Worm (Caenorhabditis elegans) whole organism, mixed stage, embryonic: ENCODE data around the gene T16G1.2.

Experiments
- ceh-43 ChIP-seq: fragments of 200-800 bp; sonication (Bioruptor generic); optimal IDR thresholded peaks from 2 replicates; lab custom pipeline; 2018; ENCODE audit warnings: mild to moderate bottlenecking, missing genetic modification characterization, moderate library complexity, missing compliant biosample characterization
- ceh-83 ChIP-seq: fragments of 200-800 bp; sonication (Bioruptor generic); optimal IDR thresholded peaks from 2 replicates; lab custom pipeline; 2018; ENCODE audit warnings: mild to moderate bottlenecking, missing genetic modification characterization, missing compliant biosample characterization
- nhr-12 ChIP-seq: fragments of 150-350 bp; optimal IDR thresholded peaks from 2 replicates; lab custom pipeline; 2014; ENCODE audit warnings: missing biosample characterization, missing genetic modification characterization
- sem-2 ChIP-seq: fragments of 200-800 bp; sonication (Bioruptor generic); optimal IDR thresholded peaks from 2 replicates; lab custom pipeline; 2018; ENCODE audit warnings: mild to moderate bottlenecking, missing genetic modification characterization, missing compliant biosample characterization
- unc-62 ChIP-seq: fragments of 150-350 bp; optimal IDR thresholded peaks from 2 replicates; lab custom pipeline; 2014; ENCODE audit warnings: missing biosample characterization, missing genetic modification reagents, missing genetic modification characterization
- ztf-11 ChIP-seq: fragments of 150-350 bp; optimal IDR thresholded peaks from 2 replicates; lab custom pipeline; 2014; ENCODE audit warnings: missing biosample characterization, missing genetic modification characterization

DNA sequence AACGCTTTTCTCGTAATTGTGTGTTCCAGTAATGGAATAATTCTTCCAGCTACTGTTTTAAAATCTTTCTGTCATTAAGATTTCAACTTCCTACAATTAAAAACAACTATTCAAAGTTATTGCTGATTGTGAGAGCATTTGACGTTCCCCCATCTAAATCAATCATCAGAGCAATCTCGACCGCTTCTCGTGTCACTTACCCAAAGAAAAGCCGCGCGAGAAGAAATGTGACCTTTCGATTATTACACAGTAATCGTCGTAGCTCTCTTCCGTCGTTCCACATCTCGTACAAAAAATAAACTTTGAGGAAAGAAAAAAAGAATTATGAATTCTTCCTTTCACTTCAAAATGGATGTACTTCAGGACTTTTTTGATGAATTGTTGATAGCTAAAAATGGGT, 21.8 kb upstream of the T16G1.2 start:
- TF ChIP-seq unc-62 (GFP tag; lab: Kevin White, UChicago) (peak; percentile 79), sem-2 (GFP tag; lab: Kevin White, UChicago) (no peak), nhr-12 (tag; lab: Kevin White, UChicago) (no peak), ztf-11 (tag; lab: Kevin White, UChicago) (no peak), ceh-43 (GFP tag; lab: Kevin White, UChicago) (no peak), ceh-83 (GFP tag; lab: Kevin White, UChicago) (no peak)
